Worm (Caenorhabditis elegans) whole organism, young adult: ENCODE measurements around the gene Y110A2AL.5.
A peak's percentile ranks its signal among the peaks of the same experiment; 100 is the strongest.

ENCODE experiments used
- B0336.3 ChIP-seq: fragments of 200-800 bp; sonication (Bioruptor generic); IDR thresholded peaks from 2 replicates; pipeline ENCODE4 v1.3.6; 2022; ENCODE audit warnings: missing genetic modification characterization, missing compliant biosample characterization
- F23B12.7 ChIP-seq: sonication (generic microtip); optimal IDR thresholded peaks from 2 replicates; lab custom pipeline; 2017; ENCODE audit warnings: missing genetic modification characterization, mild to moderate bottlenecking, missing compliant biosample characterization, antibody characterized with exemption, moderate library complexity; ENCODE audit not compliant: insufficient read depth
- F39B2.1 ChIP-seq: fragments of 200-800 bp; sonication (Bioruptor generic); IDR thresholded peaks from 2 replicates; pipeline ENCODE4 v1.3.6; 2022; ENCODE audit warnings: missing genetic modification reagents, missing genetic modification characterization, missing compliant biosample characterization
- F52B5.7 ChIP-seq: sonication (generic microtip); optimal IDR thresholded peaks from 2 replicates; lab custom pipeline; 2016; ENCODE audit warnings: mild to moderate bottlenecking, missing genetic modification characterization, missing compliant biosample characterization
- F55B11.4 ChIP-seq: sonication (generic microtip); optimal IDR thresholded peaks from 2 replicates; lab custom pipeline; 2016; ENCODE audit warnings: missing compliant biosample characterization, missing genetic modification characterization, borderline replicate concordance; ENCODE audit not compliant: insufficient read depth
- T26A5.8 ChIP-seq: sonication (generic microtip); optimal IDR thresholded peaks from 2 replicates; lab custom pipeline; 2016; ENCODE audit warnings: missing genetic modification characterization, missing compliant biosample characterization
- Y56A3A.18 ChIP-seq: fragments of 200-800 bp; sonication (Bioruptor generic); IDR thresholded peaks from 2 replicates; pipeline ENCODE4 v1.3.6; 2022; ENCODE audit warnings: missing genetic modification reagents, missing genetic modification characterization, missing compliant biosample characterization
- Y67H2A.10 ChIP-seq: fragments of 200-800 bp; sonication (Bioruptor generic); conservative IDR thresholded peaks from 2 replicates; pipeline ENCODE4 v1.3.6; 2022; ENCODE audit warnings: missing genetic modification reagents, missing genetic modification characterization, missing compliant biosample characterization
- Y79H2A.3 ChIP-seq: fragments of 200-800 bp; sonication (Bioruptor generic); conservative IDR thresholded peaks from 2 replicates; pipeline ENCODE4 v1.3.6; 2022; ENCODE audit warnings: missing genetic modification reagents, missing genetic modification characterization, missing compliant biosample characterization
- aptf-3 ChIP-seq: fragments of 200-800 bp; sonication (Bioruptor generic); IDR thresholded peaks from 2 replicates; pipeline ENCODE4 v1.3.6; 2022; ENCODE audit warnings: missing genetic modification characterization, missing compliant biosample characterization
- bed-2 ChIP-seq: fragments of 200-800 bp; sonication (Bioruptor generic); IDR thresholded peaks from 2 replicates; pipeline ENCODE4 v1.3.6; 2022; ENCODE audit warnings: missing genetic modification reagents, missing genetic modification characterization, missing compliant biosample characterization
- cebp-2 ChIP-seq: fragments of 200-800 bp; sonication (Bioruptor generic); IDR thresholded peaks from 2 replicates; pipeline ENCODE4 v1.3.6; 2022; ENCODE audit warnings: missing genetic modification characterization, missing compliant biosample characterization
- ceh-100 ChIP-seq: fragments of 200-800 bp; sonication (Bioruptor generic); IDR thresholded peaks from 2 replicates; pipeline ENCODE4 v1.3.6; 2022; ENCODE audit warnings: missing genetic modification reagents, missing genetic modification characterization, missing compliant biosample characterization
- ceh-40 ChIP-seq: fragments of 200-800 bp; sonication (Bioruptor generic); IDR thresholded peaks from 2 replicates; pipeline ENCODE4 v1.3.6; 2022; ENCODE audit warnings: missing genetic modification characterization, missing compliant biosample characterization
- die-1 ChIP-seq: sonication (generic microtip); optimal IDR thresholded peaks from 2 replicates; lab custom pipeline; 2016; ENCODE audit warnings: missing genotype, mild to moderate bottlenecking, missing genetic modification characterization, missing compliant biosample characterization
- dpff-1 ChIP-seq: sonication (generic microtip); optimal IDR thresholded peaks from 2 replicates; lab custom pipeline; 2017; ENCODE audit warnings: mild to moderate bottlenecking, missing genetic modification characterization, missing compliant biosample characterization
- efl-1 ChIP-seq: fragments of 150-350 bp; optimal IDR thresholded peaks from 2 replicates; lab custom pipeline; 2014; ENCODE audit warnings: missing biosample characterization, missing genetic modification reagents, missing genetic modification characterization
- egl-18 ChIP-seq: fragments of 200-800 bp; sonication (Bioruptor generic); IDR thresholded peaks from 2 replicates; pipeline ENCODE4 v1.3.6; 2022; ENCODE audit warnings: missing genetic modification reagents, missing genetic modification characterization, missing compliant biosample characterization
- egl-44 ChIP-seq: fragments of 200-800 bp; sonication (Bioruptor generic); IDR thresholded peaks from 2 replicates; pipeline ENCODE4 v1.3.6; 2022; ENCODE audit warnings: missing genetic modification reagents, missing genetic modification characterization, missing compliant biosample characterization
- ets-4 ChIP-seq: fragments of 200-800 bp; sonication (Bioruptor generic); optimal IDR thresholded peaks from 2 replicates; lab custom pipeline; 2018; ENCODE audit warnings: mild to moderate bottlenecking, missing genetic modification characterization, missing compliant biosample characterization
- him-1 ChIP-seq: sonication (generic microtip); optimal IDR thresholded peaks from 2 replicates; lab custom pipeline; 2016; ENCODE audit warnings: missing genotype, missing genetic modification reagents, missing genetic modification characterization, missing compliant biosample characterization
- hlh-12 ChIP-seq: sonication (generic microtip); optimal IDR thresholded peaks from 2 replicates; lab custom pipeline; 2016; ENCODE audit warnings: missing genetic modification characterization, missing compliant biosample characterization
- lag-1 ChIP-seq: fragments of 200-800 bp; sonication (Bioruptor generic); IDR thresholded peaks from 2 replicates; pipeline ENCODE4 v1.3.6; 2022; ENCODE audit warnings: missing genetic modification reagents, missing genetic modification characterization, missing compliant biosample characterization
- let-526 ChIP-seq: fragments of 200-800 bp; sonication (Bioruptor generic); IDR thresholded peaks from 2 replicates; pipeline ENCODE4 v1.3.6; 2022; ENCODE audit warnings: missing genetic modification reagents, missing genetic modification characterization, missing compliant biosample characterization
- lin-26 ChIP-seq: fragments of 200-800 bp; sonication (Bioruptor generic); IDR thresholded peaks from 2 replicates; pipeline ENCODE4 v1.3.6; 2022; ENCODE audit warnings: missing genetic modification reagents, missing genetic modification characterization, missing compliant biosample characterization
- lin-35 ChIP-seq, 3 experiments: fragments of 150-350 bp in 2 of 3; sonication (generic microtip) in 1 of 3; optimal IDR thresholded peaks; 2 replicates each; lab custom pipeline; 2014 to 2018; ENCODE audit warnings: missing biosample characterization in 3 of 3, missing genetic modification characterization in 3 of 3, missing genetic modification reagents in 3 of 3
- lin-40 ChIP-seq: sonication (generic microtip); optimal IDR thresholded peaks from 2 replicates; lab custom pipeline; 2016; ENCODE audit warnings: missing genetic modification characterization, mild to moderate bottlenecking, missing compliant biosample characterization, missing genotype, missing genetic modification reagents
- lir-1 ChIP-seq: fragments of 200-800 bp; sonication (Bioruptor generic); conservative IDR thresholded peaks from 2 replicates; pipeline ENCODE4 v1.3.6; 2022; ENCODE audit warnings: missing genetic modification reagents, missing genetic modification characterization, missing compliant biosample characterization
- lsl-1 ChIP-seq: fragments of 200-800 bp; sonication (Bioruptor generic); optimal IDR thresholded peaks from 2 replicates; lab custom pipeline; 2018; ENCODE audit warnings: mild to moderate bottlenecking, missing genetic modification characterization, moderate library complexity, missing compliant biosample characterization
- madf-10 ChIP-seq: sonication (generic microtip); optimal IDR thresholded peaks from 2 replicates; lab custom pipeline; 2016; ENCODE audit warnings: mild to moderate bottlenecking, missing genetic modification characterization, missing compliant biosample characterization
- madf-3 ChIP-seq: fragments of 200-800 bp; sonication (Bioruptor generic); IDR thresholded peaks from 2 replicates; pipeline ENCODE4 v1.3.6; 2022; ENCODE audit warnings: missing genetic modification reagents, missing genetic modification characterization, missing compliant biosample characterization
- mcd-1 ChIP-seq: fragments of 200-800 bp; sonication (Bioruptor generic); IDR thresholded peaks from 2 replicates; pipeline ENCODE4 v1.3.6; 2022; ENCODE audit warnings: missing genetic modification reagents, missing genetic modification characterization, missing compliant biosample characterization
- mes-4 ChIP-seq: sonication (generic microtip); optimal IDR thresholded peaks from 2 replicates; lab custom pipeline; 2016; ENCODE audit warnings: missing genotype, missing genetic modification characterization, missing compliant biosample characterization
- nfya-1 ChIP-seq: sonication (generic microtip); optimal IDR thresholded peaks from 2 replicates; lab custom pipeline; 2017; ENCODE audit warnings: antibody characterized with exemption, missing compliant biosample characterization, missing genetic modification characterization, borderline replicate concordance; ENCODE audit not compliant: insufficient read depth
- nfya-2 ChIP-seq: fragments of 200-800 bp; sonication (Bioruptor generic); IDR thresholded peaks from 2 replicates; pipeline ENCODE4 v1.3.6; 2022; ENCODE audit warnings: missing genetic modification reagents, missing genetic modification characterization, missing compliant biosample characterization
- nhr-80 ChIP-seq: sonication (generic microtip); optimal IDR thresholded peaks from 2 replicates; lab custom pipeline; 2016; ENCODE audit warnings: missing genetic modification characterization, missing compliant biosample characterization
- nhr-90 ChIP-seq: sonication (generic microtip); optimal IDR thresholded peaks from 2 replicates; lab custom pipeline; 2016; ENCODE audit warnings: missing genotype, mild to moderate bottlenecking, missing genetic modification characterization, missing compliant biosample characterization
- pbrm-1 ChIP-seq: fragments of 200-800 bp; sonication (Bioruptor generic); IDR thresholded peaks from 2 replicates; pipeline ENCODE4 v1.3.6; 2022; ENCODE audit warnings: missing genetic modification reagents, missing genetic modification characterization, missing compliant biosample characterization
- rec-8 ChIP-seq, 2 experiments: sonication (generic microtip); optimal IDR thresholded peaks; 2 replicates each; lab custom pipeline; 2016; ENCODE audit warnings: mild to moderate bottlenecking in 2 of 2, missing genetic modification characterization in 2 of 2, missing genetic modification reagents in 2 of 2, missing genotype in 2 of 2, missing biosample characterization in 1 of 2, missing compliant biosample characterization in 1 of 2, moderate library complexity in 1 of 2
- snpc-4 ChIP-seq, 5 experiments: fragments of 150-350 bp in 1 of 5; sonication (generic microtip) in 4 of 5; optimal IDR thresholded peaks; 2 replicates each; lab custom pipeline; 2014 to 2018; ENCODE audit warnings: missing genetic modification characterization in 5 of 5, missing biosample characterization in 3 of 5, antibody characterized with exemption in 2 of 5, mild to moderate bottlenecking in 2 of 5, missing compliant biosample characterization in 2 of 5, missing genotype in 2 of 5, moderate library complexity in 2 of 5, missing genetic modification reagents in 1 of 5
- somi-1 ChIP-seq: fragments of 200-800 bp; sonication (Bioruptor generic); optimal IDR thresholded peaks from 2 replicates; lab custom pipeline; 2018; ENCODE audit warnings: mild to moderate bottlenecking, missing genetic modification characterization, missing compliant biosample characterization
- sptf-2 ChIP-seq: fragments of 200-800 bp; sonication (Bioruptor generic); optimal IDR thresholded peaks from 2 replicates; lab custom pipeline; 2018; ENCODE audit warnings: mild to moderate bottlenecking, missing genetic modification characterization, missing compliant biosample characterization
- tbp1 ChIP-seq: fragments of 200-800 bp; sonication (Bioruptor generic); optimal IDR thresholded peaks from 2 replicates; lab custom pipeline; 2018; ENCODE audit warnings: mild to moderate bottlenecking, missing genetic modification characterization, missing compliant biosample characterization
- ztf-25 ChIP-seq: fragments of 200-800 bp; sonication (Bioruptor generic); IDR thresholded peaks from 2 replicates; pipeline ENCODE4 v1.3.6; 2022; ENCODE audit warnings: missing genetic modification reagents, missing genetic modification characterization, missing compliant biosample characterization

Y110A2AL.5 gene

DNA sequence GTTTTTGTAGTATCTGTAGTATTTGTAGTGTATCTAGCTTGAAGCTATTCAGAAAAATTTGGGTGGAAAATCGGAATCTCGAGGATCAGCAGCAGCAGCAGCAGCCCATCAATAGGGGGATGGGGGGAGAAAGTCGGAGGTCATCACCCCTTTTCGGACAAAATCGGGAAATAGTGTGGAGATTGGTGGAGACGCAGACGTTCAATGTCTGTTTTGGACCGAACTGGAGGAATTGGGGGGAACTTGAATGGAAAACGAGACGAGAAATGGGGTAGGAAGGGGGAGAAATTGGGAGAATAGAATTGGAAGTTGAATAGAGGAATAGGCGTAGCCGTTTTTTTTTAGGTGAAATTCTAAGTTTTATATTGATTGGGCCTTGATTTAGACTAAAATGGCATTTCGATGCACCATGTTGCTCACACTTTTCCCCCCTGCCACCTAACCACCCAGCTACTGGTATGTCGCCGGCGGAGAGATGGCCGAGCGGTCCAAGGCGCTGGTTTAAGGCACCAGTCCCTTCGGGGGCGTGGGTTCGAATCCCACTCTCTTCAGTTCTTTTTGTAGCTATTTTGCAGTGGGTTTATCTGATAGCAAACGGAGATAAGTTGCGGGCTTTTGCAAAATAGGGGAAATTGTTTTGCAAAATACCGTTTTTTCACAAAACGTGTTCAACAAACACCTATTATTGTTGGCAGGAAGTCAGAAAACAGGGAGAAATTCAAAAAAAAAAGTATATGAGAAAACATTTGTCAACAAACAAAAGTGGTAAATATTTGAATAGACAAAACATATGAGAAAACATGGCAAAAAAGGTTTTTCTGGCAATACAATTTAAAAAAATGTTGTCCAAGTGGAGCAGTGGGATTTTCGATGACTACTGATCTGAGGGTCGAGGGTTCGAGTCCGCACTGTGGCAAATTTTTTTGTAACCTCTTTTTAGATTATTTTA is 4.2 kb upstream of the Y110A2AL.5 start (continued):
- TF ChIP-seq somi-1 (GFP tag; lab: Kevin White, UChicago) (no peak), ets-4 (GFP tag; lab: Kevin White, UChicago) (no peak), nhr-90 (tag; lab: Kevin White, UChicago) (peak; percentile 67), egl-18 (GFP tag; lab: Robert Waterston, UW) (no peak), madf-3 (GFP tag; lab: Robert Waterston, UW) (no peak), Y56A3A.18 (GFP tag; lab: Robert Waterston, UW) (no peak), F52B5.7 (no peak), nfya-1 (tag; lab: Kevin White, UChicago) (no peak), hlh-12 (tag; lab: Kevin White, UChicago) (no peak), B0336.3 (GFP tag; lab: Robert Waterston, UW) (peak; percentile 46; the same call in 1 of the 2 replicates), lin-35 (GFP tag; optimal IDR thresholded peaks at IDR 0.05; lab: Kevin White, UChicago) (peak in 1 of 3 experiments; percentile 21), nfya-2 (no peak), let-526 (GFP tag; lab: Robert Waterston, UW) (peak; percentile 73; the same call in 1 of the 2 replicates), mes-4 (tag; lab: Kevin White, UChicago) (no peak), lin-40 (no peak), dpff-1 (tag; lab: Kevin White, UChicago) (no peak), aptf-3 (GFP tag; lab: Robert Waterston, UW) (no peak), Y67H2A.10 (GFP tag; lab: Robert Waterston, UW) (no peak), lin-26 (GFP tag; lab: Robert Waterston, UW) (peak; percentile 76), T26A5.8 (no peak), mcd-1 (GFP tag; lab: Robert Waterston, UW) (peak; percentile 35; the same call in 1 of the 2 replicates), ceh-100 (GFP tag; lab: Robert Waterston, UW) (0 out of 2 replicates have a peak, but pooled peaks have one; percentile 35), F55B11.4 (tag; lab: Kevin White, UChicago) (no peak), F23B12.7 (tag; lab: Kevin White, UChicago) (no peak), efl-1 (GFP tag; lab: Kevin White, UChicago) (no peak), ztf-25 (0 out of 2 replicates have a peak, but pooled peaks have one; percentile 25), snpc-4 (GFP tag; optimal IDR thresholded peaks at IDR 0.05; lab: Kevin White, UChicago) (peak; percentile 41), snpc-4 (tag; optimal IDR thresholded peaks at IDR 0.05; lab: Kevin White, UChicago) (peak in 3 of 4 experiments; percentile 31 to 60 (median 33)), die-1 (tag; lab: Kevin White, UChicago) (peak; percentile 69), lir-1 (0 out of 2 replicates have a peak, but pooled peaks have one; percentile 17), Y79H2A.3 (peak; percentile 59; the same call in 1 of the 2 replicates), him-1 (tag; lab: Kevin White, UChicago) (peak; percentile 75), rec-8 (tag; optimal IDR thresholded peaks at IDR 0.05; lab: Kevin White, UChicago) (peak; percentile 37 to 55), cebp-2 (GFP tag; lab: Robert Waterston, UW) (peak; percentile 83; the same call in 1 of the 2 replicates)

ce11 chrII:2861385-2862099 is 2.8 kb upstream of the Y110A2AL.5 start:
- TF ChIP-seq nhr-80 (peak; percentile 11), sptf-2 (no peak), madf-10 (tag; lab: Kevin White, UChicago) (peak; percentile 18), efl-1 (GFP tag; lab: Kevin White, UChicago) (no peak), bed-2 (GFP tag; lab: Robert Waterston, UW) (no peak), Y56A3A.18 (GFP tag; lab: Robert Waterston, UW) (0 out of 2 replicates have a peak, but pooled peaks have one; percentile 50), lsl-1 (peak; percentile 45), F39B2.1 (GFP tag; lab: Robert Waterston, UW) (no peak), ceh-40 (GFP tag; lab: Robert Waterston, UW) (no peak), egl-44 (GFP tag; lab: Robert Waterston, UW) (peak; percentile 83; the same call in 1 of the 2 replicates), pbrm-1 (peak; percentile 68), lag-1 (GFP tag; lab: Robert Waterston, UW) (no peak), let-526 (GFP tag; lab: Robert Waterston, UW) (no peak), tbp1 (peak; percentile 90)
